Worm (Caenorhabditis elegans) whole organism, L1 larva: ENCODE results near the gene chpf-2.

Experiments
- C16A3.4 ChIP-seq: fragments of 150-350 bp; optimal IDR thresholded peaks from 2 replicates; lab custom pipeline; 2014; ENCODE audit warnings: missing biosample characterization, missing genetic modification characterization
- C34B4.2 ChIP-seq: sonication (generic microtip); optimal IDR thresholded peaks from 2 replicates; lab custom pipeline; 2017; ENCODE audit warnings: mild to moderate bottlenecking, missing genetic modification characterization, missing compliant biosample characterization
- F16B12.6 ChIP-seq: fragments of 150-350 bp; optimal IDR thresholded peaks from 2 replicates; lab custom pipeline; 2014; ENCODE audit warnings: missing biosample characterization, missing genetic modification characterization
- Y116A8C.19 ChIP-seq: sonication (generic microtip); optimal IDR thresholded peaks from 2 replicates; lab custom pipeline; 2016; ENCODE audit warnings: missing compliant biosample characterization, missing genetic modification characterization, borderline replicate concordance
- alr-1 ChIP-seq: fragments of 200-800 bp; sonication (Bioruptor generic); optimal IDR thresholded peaks from 2 replicates; lab custom pipeline; 2018; ENCODE audit warnings: borderline replicate concordance, mild to moderate bottlenecking, missing genetic modification characterization, missing compliant biosample characterization
- blmp-1 ChIP-seq: fragments of 150-350 bp; optimal IDR thresholded peaks from 2 replicates; lab custom pipeline; 2014; ENCODE audit warnings: missing biosample characterization, missing genetic modification characterization
- ceh-82 ChIP-seq, 3 experiments: fragments of 150-350 bp in 1 of 3; sonication (generic microtip) in 2 of 3; optimal IDR thresholded peaks; 2 replicates each; lab custom pipeline; 2014 to 2017; ENCODE audit warnings: missing biosample characterization in 3 of 3, missing genetic modification characterization in 3 of 3
- ces-1 ChIP-seq: fragments of 150-350 bp; optimal IDR thresholded peaks from 2 replicates; lab custom pipeline; 2014; ENCODE audit warnings: missing biosample characterization, missing genetic modification reagents, missing genetic modification characterization
- dsc-1 ChIP-seq: sonication (generic microtip); optimal IDR thresholded peaks from 2 replicates; lab custom pipeline; 2016; ENCODE audit warnings: mild to moderate bottlenecking, missing genetic modification characterization, missing compliant biosample characterization
- efl-3 ChIP-seq: fragments of 200-800 bp; sonication (Bioruptor generic); optimal IDR thresholded peaks from 2 replicates; lab custom pipeline; 2018; ENCODE audit warnings: mild to moderate bottlenecking, missing genetic modification characterization, missing compliant biosample characterization
- egl-13 ChIP-seq: sonication (generic microtip); optimal IDR thresholded peaks from 2 replicates; lab custom pipeline; 2016; ENCODE audit warnings: missing genotype, missing genetic modification reagents, missing genetic modification characterization, missing compliant biosample characterization
- egl-27 ChIP-seq, 2 experiments: fragments of 150-350 bp in 1 of 2; sonication (generic microtip); optimal IDR thresholded peaks; 3 replicates each; lab custom pipeline; 2017 to 2018; ENCODE audit warnings: missing biosample characterization in 2 of 2, missing genetic modification characterization in 2 of 2, missing genetic modification reagents in 2 of 2
- elt-2 ChIP-seq: sonication (generic microtip); optimal IDR thresholded peaks from 2 replicates; lab custom pipeline; 2016; ENCODE audit warnings: missing genetic modification characterization, mild to moderate bottlenecking, inconsistent platforms, missing compliant biosample characterization, missing genetic modification reagents
- ets-5 ChIP-seq: fragments of 200-800 bp; sonication (Bioruptor generic); IDR thresholded peaks from 2 replicates; pipeline ENCODE4 v1.3.6; 2022; ENCODE audit warnings: missing genetic modification characterization, missing compliant biosample characterization
- fos-1 ChIP-seq: fragments of 150-350 bp; optimal IDR thresholded peaks from 2 replicates; lab custom pipeline; 2014; ENCODE audit warnings: missing biosample characterization, missing genetic modification characterization
- grh-1 ChIP-seq: fragments of 200-800 bp; sonication (Bioruptor generic); IDR thresholded peaks from 2 replicates; pipeline ENCODE4 v1.3.6; 2022; ENCODE audit warnings: missing genetic modification reagents, missing genetic modification characterization, missing compliant biosample characterization
- hlh-17 ChIP-seq: fragments of 200-800 bp; sonication (Bioruptor generic); optimal IDR thresholded peaks from 2 replicates; lab custom pipeline; 2018; ENCODE audit warnings: missing genetic modification characterization, mild to moderate bottlenecking, missing compliant biosample characterization, moderate library complexity, borderline replicate concordance
- hlh-4 ChIP-seq: sonication (generic microtip); optimal IDR thresholded peaks from 2 replicates; lab custom pipeline; 2016; ENCODE audit warnings: mild to moderate bottlenecking, missing genetic modification characterization, missing compliant biosample characterization
- hpl-2 ChIP-seq: fragments of 150-350 bp; optimal IDR thresholded peaks from 2 replicates; lab custom pipeline; 2014; ENCODE audit warnings: missing biosample characterization, missing genetic modification reagents, missing genetic modification characterization
- irx-1 ChIP-seq: sonication (generic microtip); optimal IDR thresholded peaks from 2 replicates; lab custom pipeline; 2016; ENCODE audit warnings: missing genetic modification characterization, missing compliant biosample characterization
- isw-1 ChIP-seq: fragments of 200-800 bp; sonication (Bioruptor generic); IDR thresholded peaks from 2 replicates; pipeline ENCODE4 v1.3.6; 2022; ENCODE audit warnings: missing genetic modification characterization, missing compliant biosample characterization
- lin-13 ChIP-seq: fragments of 150-350 bp; optimal IDR thresholded peaks from 2 replicates; lab custom pipeline; 2014; ENCODE audit warnings: missing biosample characterization, missing genetic modification reagents, missing genetic modification characterization
- lin-15B ChIP-seq: fragments of 150-350 bp; sonication (generic microtip); optimal IDR thresholded peaks from 3 replicates; lab custom pipeline; 2014; ENCODE audit warnings: missing biosample characterization, missing genetic modification characterization
- lin-39 ChIP-seq: fragments of 150-350 bp; optimal IDR thresholded peaks from 2 replicates; lab custom pipeline; 2014; ENCODE audit warnings: missing biosample characterization, missing genetic modification reagents, missing genetic modification characterization
- mab-9 ChIP-seq: fragments of 200-800 bp; sonication (Bioruptor generic); IDR thresholded peaks from 2 replicates; pipeline ENCODE4 v1.3.6; 2022; ENCODE audit warnings: missing genetic modification reagents, missing genetic modification characterization, missing compliant biosample characterization
- mdl-1 ChIP-seq, 2 experiments: fragments of 150-350 bp; optimal IDR thresholded peaks; 2 replicates each; lab custom pipeline; 2014 to 2017; ENCODE audit warnings: missing biosample characterization in 2 of 2, missing genetic modification characterization in 2 of 2, inconsistent platforms in 1 of 2
- nhr-12 ChIP-seq: sonication (generic microtip); optimal IDR thresholded peaks from 2 replicates; lab custom pipeline; 2017; ENCODE audit warnings: missing biosample characterization, missing genetic modification characterization
- nhr-20 ChIP-seq: sonication (generic microtip); optimal IDR thresholded peaks from 2 replicates; lab custom pipeline; 2016; ENCODE audit warnings: mild to moderate bottlenecking, missing genetic modification characterization, missing compliant biosample characterization
- nhr-237 ChIP-seq: fragments of 150-350 bp; optimal IDR thresholded peaks from 2 replicates; lab custom pipeline; 2014; ENCODE audit warnings: missing biosample characterization, missing genetic modification characterization
- nhr-28 ChIP-seq: fragments of 150-350 bp; optimal IDR thresholded peaks from 2 replicates; lab custom pipeline; 2014; ENCODE audit warnings: missing biosample characterization, missing genetic modification characterization
- nhr-76 ChIP-seq: sonication (generic microtip); optimal IDR thresholded peaks from 2 replicates; lab custom pipeline; 2017; ENCODE audit warnings: missing biosample characterization, missing genetic modification characterization
- nhr-84 ChIP-seq: sonication (generic microtip); optimal IDR thresholded peaks from 2 replicates; lab custom pipeline; 2017; ENCODE audit warnings: missing biosample characterization, missing genetic modification characterization
- nhr-85 ChIP-seq: sonication (generic microtip); peaks from one replicate; lab custom pipeline; 2016; ENCODE audit warnings: missing genetic modification characterization, inconsistent platforms, missing compliant biosample characterization
- snpc-4 ChIP-seq: fragments of 150-350 bp; optimal IDR thresholded peaks from 2 replicates; lab custom pipeline; 2014; ENCODE audit warnings: missing biosample characterization, missing genetic modification characterization
- snu-23 ChIP-seq: sonication (generic microtip); optimal IDR thresholded peaks from 2 replicates; lab custom pipeline; 2016; ENCODE audit warnings: missing genetic modification characterization, missing compliant biosample characterization
- sox-4 ChIP-seq: sonication (generic microtip); optimal IDR thresholded peaks from 2 replicates; lab custom pipeline; 2016; ENCODE audit warnings: missing genetic modification characterization, missing compliant biosample characterization
- sptf-1 ChIP-seq: fragments of 150-350 bp; optimal IDR thresholded peaks from 2 replicates; lab custom pipeline; 2014; ENCODE audit warnings: missing biosample characterization, missing genetic modification characterization
- sup-37 ChIP-seq: fragments of 200-800 bp; sonication (Bioruptor generic); optimal IDR thresholded peaks from 2 replicates; lab custom pipeline; 2018; ENCODE audit warnings: mild to moderate bottlenecking, missing genetic modification characterization, missing compliant biosample characterization
- swsn-7 ChIP-seq: sonication (generic microtip); optimal IDR thresholded peaks from 2 replicates; lab custom pipeline; 2016; ENCODE audit warnings: missing genetic modification characterization, missing compliant biosample characterization
- tlp-1 ChIP-seq: fragments of 150-350 bp; optimal IDR thresholded peaks from 2 replicates; lab custom pipeline; 2014; ENCODE audit warnings: missing biosample characterization, missing genetic modification characterization
- unc-86 ChIP-seq: sonication (generic microtip); optimal IDR thresholded peaks from 2 replicates; lab custom pipeline; 2016; ENCODE audit warnings: missing genetic modification characterization, missing compliant biosample characterization
- xbp-1 ChIP-seq: sonication (generic microtip); optimal IDR thresholded peaks from 2 replicates; lab custom pipeline; 2016; ENCODE audit warnings: missing genetic modification characterization, missing compliant biosample characterization
- zag-1 ChIP-seq: fragments of 150-350 bp; optimal IDR thresholded peaks from 2 replicates; lab custom pipeline; 2014; ENCODE audit warnings: missing biosample characterization, missing genetic modification characterization
- zip-4 ChIP-seq: fragments of 200-800 bp; sonication (Bioruptor generic); optimal IDR thresholded peaks from 2 replicates; lab custom pipeline; 2018; ENCODE audit warnings: mild to moderate bottlenecking, missing genetic modification characterization, moderate library complexity, missing compliant biosample characterization

chpf-2 gene

DNA sequence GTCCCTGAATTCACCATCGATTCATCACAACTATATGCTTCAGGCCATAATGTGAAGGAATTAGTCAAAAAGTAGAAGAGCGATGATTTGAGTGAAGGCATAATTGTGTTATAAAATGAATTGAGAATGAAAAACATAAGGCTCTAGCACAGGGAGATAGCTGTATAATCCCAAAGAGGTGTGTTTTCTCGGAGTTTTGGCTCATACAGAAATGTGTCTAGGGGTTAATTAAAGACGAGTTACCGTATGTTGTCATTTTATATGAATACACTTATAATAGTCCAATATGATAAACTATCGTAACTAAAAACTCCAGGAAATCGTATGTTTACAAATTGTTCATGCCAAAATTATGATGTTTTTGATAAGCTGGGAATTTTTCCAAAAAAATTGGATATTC, 41.6 kb upstream of the chpf-2 start, which contains the start of gene srt-5:
srt-5 (minus strand) TSS at position 101 of the 400 bp plus-strand sequence.
- TF ChIP-seq lin-15B (tag; lab: Kevin White, UChicago) = no peak

DNA sequence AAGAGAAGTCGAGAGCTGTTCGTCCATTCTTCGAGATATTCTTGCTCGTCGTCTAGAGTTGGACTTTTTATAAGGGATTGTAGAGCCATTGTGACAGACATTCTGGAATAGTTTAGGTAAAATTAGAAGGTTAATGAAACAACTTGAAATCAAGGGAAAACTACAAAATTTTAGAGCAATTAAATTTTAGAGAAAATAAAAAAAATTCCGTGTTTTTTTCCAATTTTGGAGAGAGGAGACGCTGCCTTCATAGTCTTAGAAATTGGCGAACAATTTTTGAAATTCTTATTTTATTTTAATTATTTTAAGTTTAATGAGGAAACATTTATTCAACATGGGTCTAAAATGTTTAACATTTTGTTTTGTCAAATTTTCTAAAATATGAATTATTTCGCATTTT, 32.4 kb upstream of the chpf-2 start, which contains the start of gene C50H11.13:
C50H11.13 (minus strand) TSS at position 101 of the 400 bp plus-strand sequence.
- TF ChIP-seq tlp-1 (tag; lab: Kevin White, UChicago) (no peak), irx-1 (tag; lab: Kevin White, UChicago) (no peak), C34B4.2 (no peak), grh-1 (GFP tag; lab: Robert Waterston, UW) (no peak), snu-23 (GFP tag; lab: Kevin White, UChicago) (no peak), F16B12.6 (tag; lab: Kevin White, UChicago) (no peak), sup-37 (no peak), ets-5 (GFP tag; lab: Robert Waterston, UW) (no peak), egl-13 (no peak), nhr-85 (tag; lab: Kevin White, UChicago) (no peak), unc-86 (tag; lab: Kevin White, UChicago) (no peak), sox-4 (tag; lab: Kevin White, UChicago) (no peak), hpl-2 (GFP tag; lab: Kevin White, UChicago) (no peak), mdl-1 (tag; optimal IDR thresholded peaks at IDR 0.05; lab: Kevin White, UChicago) (no peak), nhr-28 (tag; lab: Kevin White, UChicago) (no peak)

DNA sequence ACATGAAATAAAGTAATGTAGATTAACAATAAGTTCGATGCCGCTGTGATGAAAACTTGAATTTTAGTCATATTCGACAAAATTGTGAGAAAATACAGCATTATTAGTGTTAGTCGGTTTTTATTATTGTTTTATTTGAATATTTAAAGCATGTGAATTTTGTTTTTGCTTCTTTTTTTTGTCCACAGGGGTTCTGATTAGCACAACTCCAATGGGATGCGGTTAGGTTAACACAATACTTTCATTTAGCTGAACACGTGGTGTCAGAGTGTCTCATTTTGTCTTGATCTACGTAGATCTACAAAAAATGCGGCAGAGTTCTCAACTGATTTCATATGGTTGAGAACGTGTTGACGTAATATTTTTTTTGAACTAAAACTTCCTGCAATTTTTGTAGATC, 29.9 kb upstream of the chpf-2 start, which contains the start of gene str-40:
str-40 (minus strand) TSS at position 101 of the 400 bp plus-strand sequence.
- TF ChIP-seq blmp-1 (tag; lab: Kevin White, UChicago) (no peak), nhr-76 (no peak), C16A3.4 (no peak), irx-1 (tag; lab: Kevin White, UChicago) (no peak), hlh-17 (GFP tag; lab: Kevin White, UChicago) (no peak), lin-39 (tag; lab: Kevin White, UChicago) (no peak), unc-86 (tag; lab: Kevin White, UChicago) (no peak), tlp-1 (tag; lab: Kevin White, UChicago) (no peak), swsn-7 (tag; lab: Kevin White, UChicago) (no peak), egl-13 (no peak), hlh-4 (no peak), nhr-237 (tag; lab: Kevin White, UChicago) (no peak), ceh-82 (tag; optimal IDR thresholded peaks at IDR 0.05; lab: Kevin White, UChicago) (no peak), efl-3 (GFP tag; lab: Kevin White, UChicago) (no peak), sptf-1 (tag; lab: Kevin White, UChicago) (no peak), elt-2 (tag; lab: Kevin White, UChicago) (no peak), nhr-84 (tag; lab: Kevin White, UChicago) (no peak)

DNA sequence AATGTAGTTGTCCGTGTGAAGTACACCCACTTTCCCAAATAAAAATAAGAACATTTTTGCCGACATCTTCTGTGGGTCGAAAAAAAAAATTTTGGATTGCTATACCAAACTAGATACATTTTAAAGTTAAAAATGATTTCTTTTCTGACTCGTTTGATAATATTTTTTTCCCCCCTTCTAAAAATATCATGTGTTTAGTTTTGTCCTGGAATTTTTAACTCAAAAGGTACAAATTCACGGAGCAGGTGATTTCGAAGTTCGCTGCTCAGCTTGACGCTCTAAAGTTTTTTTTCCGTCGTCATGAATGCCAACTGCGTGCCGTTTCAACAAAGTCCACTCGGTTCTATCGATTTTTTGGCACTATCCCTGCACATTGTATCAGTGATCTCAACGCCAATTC, 26.7 kb upstream of the chpf-2 start, which contains the start of gene srh-185:
srh-185 (plus strand) TSS at position 301 of the 400 bp plus-strand sequence.
- TF ChIP-seq nhr-20 (tag; lab: Kevin White, UChicago) = no peak
- no peak for TF ChIP-seq lin-13 (GFP tag; lab: Kevin White, UChicago)
- no peak for TF ChIP-seq zag-1 (tag; lab: Kevin White, UChicago)
- TF ChIP-seq mab-9 = no peak
- no peak for TF ChIP-seq snpc-4 (tag; lab: Kevin White, UChicago)
- no peak for TF ChIP-seq alr-1
- no peak for TF ChIP-seq hlh-17 (GFP tag; lab: Kevin White, UChicago)
- TF ChIP-seq egl-27 (tag; optimal IDR thresholded peaks at IDR 0.05; lab: Kevin White, UChicago) = no peak
- TF ChIP-seq mdl-1 (tag; optimal IDR thresholded peaks at IDR 0.05; lab: Kevin White, UChicago) = no peak
- TF ChIP-seq zip-4 (GFP tag; lab: Kevin White, UChicago) = no peak
- no peak for TF ChIP-seq nhr-12 (tag; lab: Kevin White, UChicago)
- no peak for TF ChIP-seq dsc-1
- no peak for TF ChIP-seq nhr-76
- TF ChIP-seq isw-1 = no peak
- no peak for TF ChIP-seq xbp-1 (tag; lab: Kevin White, UChicago)
- no peak for TF ChIP-seq fos-1 (tag; lab: Kevin White, UChicago)
- TF ChIP-seq Y116A8C.19 = no peak
- TF ChIP-seq ces-1 (GFP tag; lab: Kevin White, UChicago) = no peak
